Worm (Caenorhabditis elegans): ENCODE results near the gene swt-3.
A peak's percentile ranks its signal among the peaks of the same experiment; 100 is the strongest.

swt-3 gene

ce11 chrIV:10781346-10781745 is 863 bp upstream of the swt-3 start:
- TF ChIP-seq sma-3 (GFP tag; optimal IDR thresholded peaks at IDR 0.05): no peak
- TF ChIP-seq nhr-6 (tag; optimal IDR thresholded peaks at IDR 0.05): no peak
- no peak for TF ChIP-seq lin-13 (GFP tag; optimal IDR thresholded peaks at IDR 0.05)
- no peak for TF ChIP-seq zag-1 (tag; optimal IDR thresholded peaks at IDR 0.05)
- TF ChIP-seq sma-9 (GFP tag; optimal IDR thresholded peaks at IDR 0.05): peak; percentile 77
- TF ChIP-seq sma-9 (tag; optimal IDR thresholded peaks at IDR 0.05): no peak
- no peak for TF ChIP-seq blmp-1 (tag; optimal IDR thresholded peaks at IDR 0.05; ENCODE audit: insufficient read depth)
- peak; percentile 31 for TF ChIP-seq nhr-21 (tag; optimal IDR thresholded peaks at IDR 0.05)

ce11 chrIV:10779328-10779727 is 1.2 kb downstream of the swt-3 start:
- TF ChIP-seq F13H6.1 (tag; optimal IDR thresholded peaks at IDR 0.05): no peak
- TF ChIP-seq crh-2 (tag; optimal IDR thresholded peaks at IDR 0.05): no peak
- TF ChIP-seq C34F6.9 (tag; optimal IDR thresholded peaks at IDR 0.05): no peak
- TF ChIP-seq nhr-21 (tag; optimal IDR thresholded peaks at IDR 0.05): no peak
- no peak for TF ChIP-seq nhr-10 (tag; optimal IDR thresholded peaks at IDR 0.05)
- TF ChIP-seq nhr-23 (tag; optimal IDR thresholded peaks at IDR 0.05): no peak
- no peak for TF ChIP-seq nhr-6 (tag; optimal IDR thresholded peaks at IDR 0.05)
- TF ChIP-seq mdl-1 (tag; optimal IDR thresholded peaks at IDR 0.05): no peak
- no peak for TF ChIP-seq fos-1 (tag; optimal IDR thresholded peaks at IDR 0.05)
- TF ChIP-seq nhr-25 (tag; optimal IDR thresholded peaks at IDR 0.05): no peak
- no peak for TF ChIP-seq ama-1 (optimal IDR thresholded peaks at IDR 0.05)
- no peak for TF ChIP-seq skn-1 (tag; optimal IDR thresholded peaks at IDR 0.05)
- TF ChIP-seq unc-39 (tag; optimal IDR thresholded peaks at IDR 0.05): no peak
- no peak for TF ChIP-seq nhr-11 (tag; optimal IDR thresholded peaks at IDR 0.05)
- no peak for TF ChIP-seq blmp-1 (tag; optimal IDR thresholded peaks at IDR 0.05; ENCODE audit: insufficient read depth)
- TF ChIP-seq dmd-4 (tag; optimal IDR thresholded peaks at IDR 0.05): no peak

DNA sequence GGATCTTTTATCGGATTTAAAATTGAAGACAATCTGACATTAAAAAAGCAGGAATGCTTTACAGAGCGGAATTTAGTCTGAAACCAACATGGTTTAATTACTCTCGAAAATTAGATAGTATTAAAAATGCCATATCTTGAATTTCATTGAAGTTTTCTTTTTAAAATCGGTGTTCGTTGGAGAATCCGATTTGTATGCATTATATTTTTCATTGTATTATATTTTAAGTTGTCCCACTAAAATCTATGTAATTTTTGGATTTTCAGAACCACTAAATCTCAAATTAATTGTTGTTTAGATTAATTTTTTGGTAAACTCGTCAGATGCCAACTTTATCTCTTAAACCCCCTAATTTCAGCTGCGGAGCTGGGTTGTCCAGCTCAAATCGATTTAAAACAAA is 1.9 kb downstream of the swt-3 start:
- TF ChIP-seq nhr-77 (tag; optimal IDR thresholded peaks at IDR 0.05) (no peak), nhr-25 (tag; optimal IDR thresholded peaks at IDR 0.05) (peak; percentile 16)

DNA sequence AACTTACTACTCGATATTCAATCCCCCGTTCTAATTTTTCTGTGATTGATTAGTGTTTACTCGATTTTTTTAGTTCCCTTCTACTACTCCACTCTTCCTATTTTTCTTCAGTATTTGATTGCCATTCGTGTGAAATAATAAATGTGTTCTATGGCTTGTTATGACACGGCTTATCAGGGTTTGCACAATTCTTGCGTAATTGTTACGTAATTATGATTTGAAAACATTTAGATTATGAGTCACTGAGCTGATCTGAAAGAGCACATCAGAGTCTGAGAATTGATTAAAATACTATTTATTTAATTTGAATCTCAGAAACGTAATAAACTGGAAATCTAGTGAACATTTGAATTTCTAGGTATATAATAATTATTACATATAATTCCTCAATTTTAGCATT is 2.9 kb downstream of the swt-3 start:
- no peak for TF ChIP-seq blmp-1 (tag; optimal IDR thresholded peaks at IDR 0.05; ENCODE audit: insufficient read depth)

DNA sequence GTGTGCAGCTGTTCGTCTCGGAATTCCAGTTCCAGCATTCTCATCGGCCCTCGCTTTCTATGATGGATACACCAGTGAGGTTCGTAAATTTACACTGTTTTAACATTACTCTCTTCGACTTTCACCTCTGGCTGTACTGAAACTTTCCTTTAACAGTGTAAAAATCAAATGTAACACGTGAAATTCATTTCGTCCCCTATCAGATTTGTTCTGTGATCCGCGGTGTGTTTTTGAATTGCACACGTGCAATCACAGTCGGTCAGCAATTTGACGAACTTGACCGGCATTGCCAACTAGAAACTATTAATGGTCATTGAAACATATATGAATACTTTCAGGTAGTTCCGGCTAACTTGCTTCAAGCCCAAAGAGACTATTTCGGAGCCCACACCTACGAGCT is 3.4 kb downstream of the swt-3 start:
- no peak for TF ChIP-seq elt-3 (tag; optimal IDR thresholded peaks at IDR 0.05)
- peak; percentile 77 for TF ChIP-seq blmp-1 (tag; optimal IDR thresholded peaks at IDR 0.05; ENCODE audit: insufficient read depth)
- peak; percentile 74 for TF ChIP-seq sma-9 (GFP tag; optimal IDR thresholded peaks at IDR 0.05)
- TF ChIP-seq sma-9 (tag; optimal IDR thresholded peaks at IDR 0.05): no peak
- no peak for TF ChIP-seq egl-27 (tag; optimal IDR thresholded peaks at IDR 0.05)
- peak; percentile 73 for TF ChIP-seq sma-3 (GFP tag; optimal IDR thresholded peaks at IDR 0.05)
- no peak for TF ChIP-seq aly-2 (tag; optimal IDR thresholded peaks at IDR 0.05)
- no peak for TF ChIP-seq skn-1 (tag; optimal IDR thresholded peaks at IDR 0.05)
- peak; percentile 48 for TF ChIP-seq nhr-25 (tag; optimal IDR thresholded peaks at IDR 0.05)
- TF ChIP-seq nhr-21 (tag; optimal IDR thresholded peaks at IDR 0.05): peak; percentile 2
- no peak for TF ChIP-seq unc-39 (tag; optimal IDR thresholded peaks at IDR 0.05)
- no peak for TF ChIP-seq ceh-82 (tag; optimal IDR thresholded peaks at IDR 0.05)
- TF ChIP-seq ztf-4 (tag; optimal IDR thresholded peaks at IDR 0.05): no peak
- no peak for TF ChIP-seq gmeb-1 (tag; optimal IDR thresholded peaks at IDR 0.05)

ce11 chrIV:10773811-10774210 is 6.7 kb downstream of the swt-3 start, which contains the start of gene inpp-1:
Gene inpp-1 (minus strand): TSS chrIV:10773911.
- TF ChIP-seq sem-4 (tag; optimal IDR thresholded peaks at IDR 0.05) (no peak), ztf-1 (GFP tag; conservative IDR thresholded peaks at IDR 0.05) (no peak), lin-39 (tag; optimal IDR thresholded peaks at IDR 0.05) (no peak), dmd-4 (tag; optimal IDR thresholded peaks at IDR 0.05) (no peak), ceh-82 (tag; optimal IDR thresholded peaks at IDR 0.05) (no peak), unc-39 (tag; optimal IDR thresholded peaks at IDR 0.05) (no peak), zag-1 (tag; optimal IDR thresholded peaks at IDR 0.05) (no peak), ZK546.5 (tag; optimal IDR thresholded peaks at IDR 0.05) (no peak), aly-2 (tag; optimal IDR thresholded peaks at IDR 0.05) (no peak), mab-5 (tag; optimal IDR thresholded peaks at IDR 0.05) (no peak), ztf-11 (tag; optimal IDR thresholded peaks at IDR 0.05) (no peak), alr-1 (tag; optimal IDR thresholded peaks at IDR 0.05) (no peak), mdl-1 (tag; optimal IDR thresholded peaks at IDR 0.05) (no peak), R02D3.7 (tag; optimal IDR thresholded peaks at IDR 0.05) (no peak), nhr-21 (tag; optimal IDR thresholded peaks at IDR 0.05) (no peak), ama-1 (optimal IDR thresholded peaks at IDR 0.05) (no peak), nhr-11 (tag; optimal IDR thresholded peaks at IDR 0.05) (no peak)

Data from whole organism, L2 larva.